Worm (Caenorhabditis elegans): ENCODE data around the gene spe-51.

DNA sequence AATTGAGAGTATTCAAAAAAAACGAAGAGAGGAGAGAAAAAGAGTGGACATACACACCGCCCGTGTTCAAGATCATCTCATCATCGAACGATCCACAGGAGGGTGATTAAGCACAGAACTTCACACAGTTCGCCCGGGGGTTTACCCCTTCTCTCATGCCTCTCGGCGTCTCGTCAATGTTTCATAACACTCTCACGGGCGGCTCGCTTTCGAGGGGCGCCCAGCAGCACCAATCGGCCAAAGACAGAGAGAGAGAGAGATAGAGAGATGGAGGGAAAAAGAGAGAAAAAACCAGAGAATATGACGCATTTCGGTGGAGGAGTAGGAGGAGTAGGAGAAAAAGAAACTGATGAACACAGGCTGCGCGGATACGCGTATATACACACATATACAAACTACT is 12.6 kb downstream of the spe-51 start:
- TF ChIP-seq skn-1 (tag; optimal IDR thresholded peaks at IDR 0.05) (no peak), hlh-30 (tag; optimal IDR thresholded peaks at IDR 0.05; ENCODE audit: insufficient read depth) (peak; percentile 48), ztf-7 (tag; optimal IDR thresholded peaks at IDR 0.05) (no peak), F49E8.2 (tag; optimal IDR thresholded peaks at IDR 0.05; ENCODE audit: borderline replicate concordance) (no peak), nhr-76 (tag; optimal IDR thresholded peaks at IDR 0.05) (no peak), lsy-2 (tag; optimal IDR thresholded peaks at IDR 0.05) (peak; percentile 47 to 77), Y105C5A.15 (GFP tag; IDR thresholded peaks at IDR 0.05) (no peak)
